Fruit fly (Drosophila melanogaster) whole organism, adult: ENCODE measurements around the gene nonA.

Source experiments
- CG12768 ChIP-seq: fragments of 200-800 bp; sonication (Bioruptor generic); optimal IDR thresholded peaks from 2 replicates; lab custom pipeline; 2017; ENCODE audit warnings: missing biosample characterization, missing genetic modification characterization, mild to moderate bottlenecking, moderate library complexity, missing genetic modification reagents
- CG14711 ChIP-seq: fragments of 200-800 bp; sonication (Bioruptor generic); optimal IDR thresholded peaks from 2 replicates; lab custom pipeline; 2018; ENCODE audit warnings: missing biosample characterization, mild to moderate bottlenecking, missing genetic modification characterization, moderate library complexity
- CG1620 ChIP-seq: fragments of 200-800 bp; sonication (Bioruptor generic); optimal IDR thresholded peaks from 2 replicates; lab custom pipeline; 2016; ENCODE audit warnings: missing biosample characterization, missing genetic modification characterization
- CG33017 ChIP-seq: fragments of 200-800 bp; sonication (Bioruptor generic); optimal IDR thresholded peaks from 2 replicates; lab custom pipeline; 2018; ENCODE audit warnings: missing biosample characterization, mild to moderate bottlenecking, missing genetic modification characterization, moderate library complexity
- CG7045 ChIP-seq: fragments of 200-800 bp; sonication (Bioruptor generic); optimal IDR thresholded peaks from 2 replicates; lab custom pipeline; 2017; ENCODE audit warnings: missing biosample characterization, mild to moderate bottlenecking, missing genetic modification characterization
- Crg-1 ChIP-seq: fragments of 200-800 bp; sonication (Bioruptor generic); optimal IDR thresholded peaks from 2 replicates; lab custom pipeline; 2016; ENCODE audit warnings: missing biosample characterization, missing genetic modification characterization
- Hr96 ChIP-seq: fragments of 200-800 bp; sonication (Bioruptor generic); optimal IDR thresholded peaks from 2 replicates; lab custom pipeline; 2016; ENCODE audit warnings: missing biosample characterization, missing genetic modification characterization
- Mnt ChIP-seq: fragments of 200-800 bp; sonication (Bioruptor generic); optimal IDR thresholded peaks from 2 replicates; lab custom pipeline; 2016; ENCODE audit warnings: missing biosample characterization, mild to moderate bottlenecking, missing genetic modification characterization
- cic ChIP-seq: fragments of 200-800 bp; sonication (Bioruptor generic); optimal IDR thresholded peaks from 2 replicates; lab custom pipeline; 2017; ENCODE audit warnings: missing biosample characterization, mild to moderate bottlenecking, missing genetic modification characterization, moderate library complexity
- kay ChIP-seq: fragments of 200-800 bp; sonication (Bioruptor generic); peaks from one replicate; lab custom pipeline; 2016; ENCODE audit warnings: missing biosample characterization, missing genetic modification characterization, borderline replicate concordance
- ovo ChIP-seq: fragments of 200-800 bp; sonication (Bioruptor generic); optimal IDR thresholded peaks from 2 replicates; lab custom pipeline; 2016; ENCODE audit warnings: missing biosample characterization, missing genetic modification characterization
- pad ChIP-seq: fragments of 200-800 bp; sonication (Bioruptor generic); optimal IDR thresholded peaks from 3 replicates; lab custom pipeline; 2017; ENCODE audit warnings: missing biosample characterization, missing genetic modification characterization, mild to moderate bottlenecking, moderate library complexity, missing genetic modification reagents
- tj ChIP-seq: fragments of 200-800 bp; sonication (Bioruptor generic); optimal IDR thresholded peaks from 3 replicates; lab custom pipeline; 2017; ENCODE audit warnings: missing biosample characterization, mild to moderate bottlenecking, missing genetic modification characterization, moderate library complexity

dm6 chrX:16320197-16320921 lies 41.0 kb upstream of the nonA start, which contains the start of gene Cyp1:
- peak; percentile 17 for TF ChIP-seq cic
- no peak for TF ChIP-seq Hr96 (GFP tag; lab: Kevin White, UChicago)
- peak; percentile 13 for TF ChIP-seq pad (GFP tag; lab: Kevin White, UChicago)
- peak; percentile 31 for TF ChIP-seq ovo (GFP tag; lab: Kevin White, UChicago)
- peak; percentile 86 for TF ChIP-seq Mnt (GFP tag; lab: Kevin White, UChicago)
- peak; percentile 58 for TF ChIP-seq CG14711
- TF ChIP-seq CG12768 (GFP tag; lab: Kevin White, UChicago): peak; percentile 58
- peak; percentile 75 for TF ChIP-seq tj
- TF ChIP-seq Crg-1: peak; percentile 72
- no peak for TF ChIP-seq CG7045
- peak; percentile 40 for TF ChIP-seq CG1620 (GFP tag; lab: Kevin White, UChicago)
- peak; percentile 13 for TF ChIP-seq CG33017
- TF ChIP-seq kay (GFP tag; lab: Kevin White, UChicago): no peak
